Fruit fly (Drosophila melanogaster): ENCODE results near the gene Adhr.

Adhr gene

DNA sequence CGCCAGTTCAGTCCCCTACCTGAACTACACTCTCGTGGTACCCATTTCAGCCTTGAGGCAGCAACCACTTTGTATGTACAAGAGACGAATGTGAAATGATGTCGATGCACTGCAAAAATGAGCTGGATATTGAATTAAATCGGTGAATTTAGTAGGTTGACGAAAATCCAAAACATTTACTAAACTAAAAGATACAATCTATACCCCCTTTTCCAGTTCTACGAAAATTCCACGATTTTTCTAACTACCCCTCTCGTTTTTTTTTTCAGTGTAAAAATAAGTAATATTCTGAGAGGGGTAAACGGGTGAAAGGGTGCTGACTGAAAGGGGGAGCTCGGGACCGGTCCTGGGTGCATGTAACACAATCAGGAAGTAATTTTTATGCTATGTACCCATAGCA, 6.8 kb downstream of the Adhr start (continued):
- TF ChIP-seq Tbp (GFP tag; optimal IDR thresholded peaks at IDR 0.05) (no peak), CG4730 (GFP tag; IDR thresholded peaks at IDR 0.05) (peak; percentile 20; the same call in 1 of the 2 replicates), pan (optimal IDR thresholded peaks at IDR 0.05) (no peak), pan (GFP tag; optimal IDR thresholded peaks at IDR 0.05 in 1 of 2, IDR thresholded peaks at IDR 0.05 in 1 of 2) (peak in 1 of 2 experiments; percentile 56), CG34422 (GFP tag; IDR thresholded peaks at IDR 0.05) (no peak; the same call in 2 of the 3 replicates), repo (GFP tag; optimal IDR thresholded peaks at IDR 0.05) (peak; percentile 36), caup (GFP tag; optimal IDR thresholded peaks at IDR 0.05; ENCODE audit: severe bottlenecking) (no peak), CG14441 (GFP tag; IDR thresholded peaks at IDR 0.05) (peak; percentile 39; the same call in 1 of the 2 replicates), seq (GFP tag; IDR thresholded peaks at IDR 0.05) (no peak), ro (GFP tag; IDR thresholded peaks at IDR 0.05) (0 out of 2 replicates have a peak, but pooled peaks have one; percentile 16), CG16863 (GFP tag; optimal IDR thresholded peaks at IDR 0.05) (peak; percentile 50), Xrp1 (GFP tag; IDR thresholded peaks at IDR 0.05) (peak; percentile 76), CG33213 (GFP tag; optimal IDR thresholded peaks at IDR 0.05) (peak; percentile 34), CG8944 (GFP tag; optimal IDR thresholded peaks at IDR 0.05) (peak; percentile 42), CG11504 (tag; optimal IDR thresholded peaks at IDR 0.05) (peak; percentile 62), HLH4C (GFP tag; IDR thresholded peaks at IDR 0.05; ENCODE audit: partially characterized antibody) (no peak), CG10431 (GFP tag; optimal IDR thresholded peaks at IDR 0.05) (no peak), CG32772 (GFP tag; IDR thresholded peaks at IDR 0.05) (no peak), fd3F (GFP tag; optimal IDR thresholded peaks at IDR 0.05) (no peak), CG1792 (GFP tag; optimal IDR thresholded peaks at IDR 0.05) (no peak), CG32767 (GFP tag; IDR thresholded peaks at IDR 0.05) (0 out of 2 replicates have a peak, but pooled peaks have one; percentile 13), CG6654 (GFP tag; optimal IDR thresholded peaks at IDR 0.05) (no peak), crp (GFP tag; optimal IDR thresholded peaks at IDR 0.05) (no peak), Aef1 (GFP tag; IDR thresholded peaks at IDR 0.05) (peak; percentile 17; the same call in 1 of the 3 replicates), CG5245 (GFP tag; optimal IDR thresholded peaks at IDR 0.05) (peak; percentile 50), Sox102F (GFP tag; optimal IDR thresholded peaks at IDR 0.05) (peak; percentile 43), CG9932 (GFP tag; IDR thresholded peaks at IDR 0.05) (no peak), lov (optimal IDR thresholded peaks at IDR 0.05) (no peak), lov (GFP tag; IDR thresholded peaks at IDR 0.05) (no peak), Ets97D (GFP tag; optimal IDR thresholded peaks at IDR 0.05) (no peak), Hsf (GFP tag; optimal IDR thresholded peaks at IDR 0.05) (peak; percentile 47), jigr1 (GFP tag; IDR thresholded peaks at IDR 0.05) (no peak), bab2 (GFP tag; optimal IDR thresholded peaks at IDR 0.05) (peak; percentile 55), Ets65A (GFP tag) (no peak), ranshi (GFP tag; IDR thresholded peaks at IDR 0.05) (0 out of 2 replicates have a peak, but pooled peaks have one; percentile 29), NFAT (GFP tag; IDR thresholded peaks at IDR 0.05) (no peak), Hr3 (GFP tag; optimal IDR thresholded peaks at IDR 0.05) (peak; percentile 20), CG17361 (GFP tag; IDR thresholded peaks at IDR 0.05) (peak; percentile 39; the same call in 1 of the 3 replicates), Poxn (GFP tag; IDR thresholded peaks at IDR 0.05) (no peak), CG9876 (GFP tag; optimal IDR thresholded peaks at IDR 0.05) (no peak), dimm (GFP tag; IDR thresholded peaks at IDR 0.05) (no peak), kay (GFP tag; optimal IDR thresholded peaks at IDR 0.05) (no peak), Fer2 (tag; optimal IDR thresholded peaks at IDR 0.05) (no peak), CG34376 (GFP tag; optimal IDR thresholded peaks at IDR 0.05) (no peak), CG3726 (GFP tag; IDR thresholded peaks at IDR 0.05) (no peak), CG11456 (GFP tag; IDR thresholded peaks at IDR 0.05) (no peak), Max (GFP tag; optimal IDR thresholded peaks at IDR 0.05) (no peak), mam (GFP tag; optimal IDR thresholded peaks at IDR 0.05) (peak; percentile 18), Hr51 (GFP tag; optimal IDR thresholded peaks at IDR 0.05) (peak in 1 of 2 experiments; percentile 25), Gsc (GFP tag; IDR thresholded peaks at IDR 0.05) (peak; percentile 15; the same call in 1 of the 2 replicates), dan (GFP tag; IDR thresholded peaks at IDR 0.05) (no peak), Abd-B (GFP tag; optimal IDR thresholded peaks at IDR 0.05) (peak; percentile 39)
